Worm (Caenorhabditis elegans) whole organism, L2 larva: ENCODE data around the gene cyp-25A4.
A peak's percentile ranks its signal among the peaks of the same experiment; 100 is the strongest.

ENCODE experiments used
- C34F6.9 ChIP-seq: fragments of 150-350 bp; optimal IDR thresholded peaks from 2 replicates; lab custom pipeline; 2014; ENCODE audit warnings: missing biosample characterization, missing genetic modification characterization
- F13H6.1 ChIP-seq: sonication (generic microtip); optimal IDR thresholded peaks from 2 replicates; lab custom pipeline; 2016; ENCODE audit warnings: missing genetic modification characterization, missing compliant biosample characterization
- R02D3.7 ChIP-seq: fragments of 150-350 bp; optimal IDR thresholded peaks from 2 replicates; lab custom pipeline; 2014; ENCODE audit warnings: missing biosample characterization, missing genetic modification characterization
- Y55F3AM.14 ChIP-seq: fragments of 200-800 bp; sonication (Bioruptor generic); optimal IDR thresholded peaks from 2 replicates; lab custom pipeline; 2018; ENCODE audit warnings: mild to moderate bottlenecking, missing genetic modification characterization, missing compliant biosample characterization
- alr-1 ChIP-seq: fragments of 150-350 bp; optimal IDR thresholded peaks from 2 replicates; lab custom pipeline; 2014; ENCODE audit warnings: missing biosample characterization, missing genetic modification characterization
- aly-2 ChIP-seq: fragments of 150-350 bp; optimal IDR thresholded peaks from 2 replicates; lab custom pipeline; 2014; ENCODE audit warnings: missing biosample characterization, missing genetic modification characterization
- ama-1 ChIP-seq: fragments of 150-350 bp; optimal IDR thresholded peaks from 2 replicates; lab custom pipeline; 2018; ENCODE audit warnings: inconsistent platforms
- blmp-1 ChIP-seq: sonication (generic microtip); optimal IDR thresholded peaks from 2 replicates; lab custom pipeline; 2017; ENCODE audit warnings: missing genetic modification characterization, mild to moderate bottlenecking, missing compliant biosample characterization, antibody characterized with exemption, moderate library complexity; ENCODE audit not compliant: insufficient read depth
- ceh-16 ChIP-seq: fragments of 150-350 bp; optimal IDR thresholded peaks from 2 replicates; lab custom pipeline; 2014; ENCODE audit warnings: missing biosample characterization, missing genetic modification characterization
- crh-2 ChIP-seq: sonication (generic microtip); optimal IDR thresholded peaks from 2 replicates; lab custom pipeline; 2017; ENCODE audit warnings: missing biosample characterization, missing genetic modification characterization
- dmd-4 ChIP-seq: sonication (generic microtip); optimal IDR thresholded peaks from 2 replicates; lab custom pipeline; 2017; ENCODE audit warnings: missing biosample characterization, missing genetic modification characterization
- egl-27 ChIP-seq: sonication (generic microtip); optimal IDR thresholded peaks from 3 replicates; lab custom pipeline; 2017; ENCODE audit warnings: missing biosample characterization, missing genetic modification reagents, missing genetic modification characterization
- elt-1 ChIP-seq: fragments of 150-350 bp; optimal IDR thresholded peaks from 2 replicates; lab custom pipeline; 2014; ENCODE audit warnings: missing biosample characterization, missing genetic modification characterization
- elt-3 ChIP-seq: sonication (generic microtip); optimal IDR thresholded peaks from 2 replicates; lab custom pipeline; 2017; ENCODE audit warnings: missing biosample characterization, missing genetic modification characterization
- fos-1 ChIP-seq: fragments of 150-350 bp; optimal IDR thresholded peaks from 2 replicates; lab custom pipeline; 2014; ENCODE audit warnings: missing biosample characterization, missing genetic modification characterization
- gmeb-1 ChIP-seq: fragments of 150-350 bp; optimal IDR thresholded peaks from 2 replicates; lab custom pipeline; 2014; ENCODE audit warnings: missing biosample characterization, missing genetic modification characterization
- lin-11 ChIP-seq: fragments of 150-350 bp; sonication (generic microtip); optimal IDR thresholded peaks from 2 replicates; lab custom pipeline; 2014; ENCODE audit warnings: missing biosample characterization, missing genetic modification characterization, inconsistent platforms, mixed read lengths
- lin-13 ChIP-seq: fragments of 150-350 bp; optimal IDR thresholded peaks from 2 replicates; lab custom pipeline; 2014; ENCODE audit warnings: missing biosample characterization, missing genetic modification reagents, missing genetic modification characterization
- lin-39 ChIP-seq: fragments of 150-350 bp; optimal IDR thresholded peaks from 2 replicates; lab custom pipeline; 2014; ENCODE audit warnings: missing biosample characterization, missing genetic modification reagents, missing genetic modification characterization
- lsy-2 ChIP-seq, 2 experiments: fragments of 150-350 bp in 1 of 2; sonication (generic microtip) in 1 of 2; optimal IDR thresholded peaks; 2 replicates each; lab custom pipeline; 2014 to 2017; ENCODE audit warnings: missing biosample characterization in 2 of 2, missing genetic modification characterization in 2 of 2
- mab-5 ChIP-seq: fragments of 150-350 bp; optimal IDR thresholded peaks from 2 replicates; lab custom pipeline; 2014; ENCODE audit warnings: missing biosample characterization, missing genetic modification characterization
- mbf-1 ChIP-seq: sonication (generic microtip); optimal IDR thresholded peaks from 2 replicates; lab custom pipeline; 2017; ENCODE audit warnings: missing biosample characterization, missing genetic modification characterization
- mdl-1 ChIP-seq, 2 experiments: fragments of 150-350 bp in 1 of 2; sonication (generic microtip) in 1 of 2; optimal IDR thresholded peaks; 2 replicates each; lab custom pipeline; 2017; ENCODE audit warnings: missing biosample characterization in 2 of 2, missing genetic modification characterization in 2 of 2
- nhr-10 ChIP-seq: sonication (generic microtip); optimal IDR thresholded peaks from 2 replicates; lab custom pipeline; 2017; ENCODE audit warnings: missing biosample characterization, missing genetic modification characterization
- nhr-11 ChIP-seq: fragments of 150-350 bp; optimal IDR thresholded peaks from 2 replicates; lab custom pipeline; 2014; ENCODE audit warnings: missing biosample characterization, missing genetic modification characterization
- nhr-12 ChIP-seq: fragments of 150-350 bp; optimal IDR thresholded peaks from 2 replicates; lab custom pipeline; 2014; ENCODE audit warnings: missing biosample characterization, missing genetic modification characterization
- nhr-129 ChIP-seq: fragments of 150-350 bp; optimal IDR thresholded peaks from 2 replicates; lab custom pipeline; 2014; ENCODE audit warnings: missing biosample characterization, missing genetic modification characterization
- nhr-21 ChIP-seq: fragments of 150-350 bp; optimal IDR thresholded peaks from 2 replicates; lab custom pipeline; 2014; ENCODE audit warnings: missing biosample characterization, missing genetic modification characterization
- nhr-23 ChIP-seq: fragments of 150-350 bp; optimal IDR thresholded peaks from 2 replicates; lab custom pipeline; 2014; ENCODE audit warnings: missing biosample characterization, missing genetic modification reagents, missing genetic modification characterization
- nhr-25 ChIP-seq: fragments of 150-350 bp; sonication (generic microtip); optimal IDR thresholded peaks from 3 replicates; lab custom pipeline; 2014; ENCODE audit warnings: missing biosample characterization, missing genetic modification characterization
- nhr-6 ChIP-seq: fragments of 150-350 bp; optimal IDR thresholded peaks from 2 replicates; lab custom pipeline; 2014; ENCODE audit warnings: missing biosample characterization, missing genetic modification characterization
- nhr-77 ChIP-seq: fragments of 150-350 bp; optimal IDR thresholded peaks from 2 replicates; lab custom pipeline; 2014; ENCODE audit warnings: missing biosample characterization, missing genetic modification characterization
- peb-1 ChIP-seq: fragments of 150-350 bp; optimal IDR thresholded peaks from 2 replicates; lab custom pipeline; 2014; ENCODE audit warnings: missing biosample characterization, missing genetic modification characterization
- sem-4 ChIP-seq: fragments of 150-350 bp; optimal IDR thresholded peaks from 2 replicates; lab custom pipeline; 2014; ENCODE audit warnings: missing biosample characterization, missing genetic modification reagents, missing genetic modification characterization
- skn-1 ChIP-seq: sonication (generic microtip); optimal IDR thresholded peaks from 2 replicates; lab custom pipeline; 2017; ENCODE audit warnings: missing biosample characterization, missing genetic modification characterization
- sma-3 ChIP-seq: sonication (generic microtip); optimal IDR thresholded peaks from 2 replicates; lab custom pipeline; 2016; ENCODE audit warnings: missing genetic modification reagents, missing genetic modification characterization, missing compliant biosample characterization
- sma-9 ChIP-seq, 2 experiments: fragments of 150-350 bp in 1 of 2; sonication (generic microtip) in 1 of 2; optimal IDR thresholded peaks; 2 replicates each; lab custom pipeline; 2014 to 2016; ENCODE audit warnings: missing genetic modification characterization in 2 of 2, mild to moderate bottlenecking in 1 of 2, missing biosample characterization in 1 of 2, missing compliant biosample characterization in 1 of 2, missing genetic modification reagents in 1 of 2, moderate library complexity in 1 of 2
- snpc-4 ChIP-seq: fragments of 150-350 bp; optimal IDR thresholded peaks from 2 replicates; lab custom pipeline; 2014; ENCODE audit warnings: missing biosample characterization, missing genetic modification characterization
- unc-39 ChIP-seq: fragments of 150-350 bp; optimal IDR thresholded peaks from 2 replicates; lab custom pipeline; 2014; ENCODE audit warnings: missing biosample characterization, missing genetic modification characterization
- unc-55 ChIP-seq: fragments of 150-350 bp; sonication (generic microtip); optimal IDR thresholded peaks from 3 replicates; lab custom pipeline; 2014; ENCODE audit warnings: missing biosample characterization, missing genetic modification reagents, missing genetic modification characterization
- unc-62 ChIP-seq: fragments of 150-350 bp; optimal IDR thresholded peaks from 2 replicates; lab custom pipeline; 2014; ENCODE audit warnings: missing biosample characterization, missing genetic modification reagents, missing genetic modification characterization
- zag-1 ChIP-seq: fragments of 150-350 bp; optimal IDR thresholded peaks from 2 replicates; lab custom pipeline; 2014; ENCODE audit warnings: missing biosample characterization, missing genetic modification characterization
- ztf-1 ChIP-seq: fragments of 200-800 bp; sonication (Bioruptor generic); conservative IDR thresholded peaks from 2 replicates; pipeline ENCODE4 v1.3.6; 2022; ENCODE audit warnings: missing genetic modification characterization, missing compliant biosample characterization
- ztf-11 ChIP-seq: sonication (generic microtip); optimal IDR thresholded peaks from 2 replicates; lab custom pipeline; 2017; ENCODE audit warnings: missing biosample characterization, missing genetic modification characterization
- ztf-4 ChIP-seq: fragments of 150-350 bp; optimal IDR thresholded peaks from 2 replicates; lab custom pipeline; 2014; ENCODE audit warnings: missing biosample characterization, missing genetic modification characterization

Gene cyp-25A4

DNA sequence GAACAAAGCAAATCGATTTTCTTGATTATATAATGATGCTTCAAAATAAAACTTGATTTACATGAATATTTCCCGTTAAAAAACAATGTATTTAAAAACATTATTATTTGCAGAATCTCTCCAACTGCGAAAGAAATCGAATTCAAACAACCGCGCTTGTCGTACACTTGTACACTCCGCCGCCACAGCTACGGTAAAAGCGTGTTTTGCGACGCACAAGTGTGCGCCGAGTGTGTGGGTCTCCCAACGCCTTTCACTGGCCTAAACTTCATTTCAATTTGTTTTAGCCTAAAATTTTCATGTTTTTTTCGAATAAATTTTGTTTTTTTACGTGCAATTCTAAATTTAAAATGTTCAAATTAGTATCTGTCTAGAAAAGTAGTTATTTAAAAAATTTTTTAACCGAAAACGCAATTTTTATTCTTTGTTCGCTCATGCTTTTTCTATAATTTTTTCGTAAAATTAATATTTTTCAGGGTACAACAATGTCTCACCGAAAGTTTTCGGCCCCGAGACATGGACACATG, 15.6 kb upstream of the cyp-25A4 start, which contains the start of gene rpl-3 (continued):
- peak; percentile 100 for TF ChIP-seq C34F6.9 (tag; lab: Kevin White, UChicago)
- TF ChIP-seq crh-2 (tag; lab: Kevin White, UChicago) = peak; percentile 100
- peak; percentile 100 for TF ChIP-seq fos-1 (tag; lab: Kevin White, UChicago)
- TF ChIP-seq unc-55 = peak; percentile 100

DNA sequence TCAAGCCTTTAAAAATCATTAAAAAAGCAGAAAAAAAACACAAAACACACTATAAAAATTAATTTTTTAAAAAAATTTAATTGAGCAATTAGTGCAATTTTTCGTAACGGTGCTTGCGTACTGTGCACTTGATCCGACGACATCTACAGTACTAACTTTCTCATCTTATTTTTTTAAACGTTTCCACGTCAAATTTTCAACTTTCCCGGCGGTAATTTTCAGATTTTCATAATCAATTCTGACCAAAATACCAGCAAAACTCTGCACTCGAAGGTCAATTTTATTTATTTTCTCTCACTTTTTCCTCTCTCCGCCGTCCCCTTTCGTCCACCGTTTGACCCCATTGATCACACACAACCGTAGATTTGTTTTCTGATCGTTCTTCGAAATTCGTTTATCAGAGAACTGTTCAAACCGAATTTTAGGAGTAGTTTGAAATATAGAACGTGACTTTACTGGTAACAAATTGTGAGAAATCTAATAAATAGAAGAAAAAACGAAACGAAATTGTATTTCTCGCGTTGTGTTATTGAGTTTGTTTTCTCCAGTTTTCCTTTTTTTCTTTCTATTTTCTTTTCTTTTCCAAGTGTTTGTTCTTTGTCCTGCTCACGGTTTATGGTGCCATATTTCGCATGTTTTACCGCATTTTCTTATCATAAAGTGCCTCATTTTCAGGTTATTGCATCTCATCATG, 12.1 kb upstream of the cyp-25A4 start, which contains the start of gene acs-19:
TSS of gene acs-19 (plus strand) at position 676 of the 694 bp plus-strand sequence.
- TF ChIP-seq nhr-129 (tag; lab: Kevin White, UChicago) (peak; percentile 14), sma-3 (no peak), lsy-2 (tag; optimal IDR thresholded peaks at IDR 0.05; lab: Kevin White, UChicago) (peak in 1 of 2 experiments; percentile 35), lin-13 (GFP tag; lab: Kevin White, UChicago) (peak; percentile 20), Y55F3AM.14 (GFP tag; lab: Kevin White, UChicago) (peak; percentile 25), mdl-1 (tag; optimal IDR thresholded peaks at IDR 0.05; lab: Kevin White, UChicago) (no peak), nhr-6 (tag; lab: Kevin White, UChicago) (peak; percentile 35), crh-2 (tag; lab: Kevin White, UChicago) (peak; percentile 32), mab-5 (tag; lab: Kevin White, UChicago) (no peak), ztf-4 (tag; lab: Kevin White, UChicago) (peak; percentile 17), C34F6.9 (tag; lab: Kevin White, UChicago) (peak; percentile 29), sem-4 (tag; lab: Kevin White, UChicago) (peak; percentile 38)

ce11 chrIII:3862918-3863385, 11.1 kb upstream of the cyp-25A4 start, which contains the start of gene brc-1:
brc-1 (minus strand) TSS chrIII:3862968.
- peak; percentile 82 for TF ChIP-seq sma-9 (GFP tag; optimal IDR thresholded peaks at IDR 0.05; lab: Kevin White, UChicago)
- TF ChIP-seq sma-9 (tag; optimal IDR thresholded peaks at IDR 0.05; lab: Kevin White, UChicago) = no peak
- TF ChIP-seq unc-39 (tag; lab: Kevin White, UChicago) = peak; percentile 40
- peak; percentile 89 for TF ChIP-seq C34F6.9 (tag; lab: Kevin White, UChicago)
- peak; percentile 92 for TF ChIP-seq lin-11 (tag; lab: Kevin White, UChicago)
- TF ChIP-seq dmd-4 (tag; lab: Kevin White, UChicago) = no peak
- TF ChIP-seq nhr-129 (tag; lab: Kevin White, UChicago) = peak; percentile 83
- TF ChIP-seq mab-5 (tag; lab: Kevin White, UChicago) = peak; percentile 85
- peak; percentile 71 for TF ChIP-seq sma-3
- no peak for TF ChIP-seq nhr-23 (tag; lab: Kevin White, UChicago)
- TF ChIP-seq aly-2 = no peak
- TF ChIP-seq fos-1 (tag; lab: Kevin White, UChicago) = peak; percentile 82
- no peak for TF ChIP-seq alr-1 (tag; lab: Kevin White, UChicago)
- peak; percentile 74 for TF ChIP-seq nhr-21 (tag; lab: Kevin White, UChicago)
- peak; percentile 68 for TF ChIP-seq snpc-4 (tag; lab: Kevin White, UChicago)
- TF ChIP-seq F13H6.1 (tag; lab: Kevin White, UChicago) = peak; percentile 78
- TF ChIP-seq R02D3.7 (tag; lab: Kevin White, UChicago) = no peak
- no peak for TF ChIP-seq nhr-77 (tag; lab: Kevin White, UChicago)
- TF ChIP-seq skn-1 (tag; lab: Kevin White, UChicago) = no peak
- TF ChIP-seq nhr-25 = peak; percentile 63
- TF ChIP-seq unc-62 (GFP tag; lab: Kevin White, UChicago) = no peak
- peak; percentile 86 for TF ChIP-seq Y55F3AM.14 (GFP tag; lab: Kevin White, UChicago)
- TF ChIP-seq lin-39 (tag; lab: Kevin White, UChicago) = no peak
- peak; percentile 93 for TF ChIP-seq ama-1 (lab: Kevin White, UChicago)
- peak; percentile 50 for TF ChIP-seq nhr-6 (tag; lab: Kevin White, UChicago)
- peak; percentile 69 for TF ChIP-seq ztf-4 (tag; lab: Kevin White, UChicago)
- peak; percentile 70 for TF ChIP-seq ceh-16 (tag; lab: Kevin White, UChicago)
- no peak for TF ChIP-seq ztf-1 (GFP tag; lab: Robert Waterston, UW)
- TF ChIP-seq zag-1 (tag; lab: Kevin White, UChicago) = peak; percentile 86
- peak; percentile 53 for TF ChIP-seq egl-27 (tag; lab: Kevin White, UChicago)
- no peak for TF ChIP-seq nhr-12 (tag; lab: Kevin White, UChicago)
- peak; percentile 74 for TF ChIP-seq sem-4 (tag; lab: Kevin White, UChicago)
- TF ChIP-seq unc-55 = peak; percentile 98
- peak; percentile 83 to 96 for TF ChIP-seq lsy-2 (tag; optimal IDR thresholded peaks at IDR 0.05; lab: Kevin White, UChicago)
- TF ChIP-seq nhr-11 (tag; lab: Kevin White, UChicago) = no peak
- TF ChIP-seq peb-1 (tag; lab: Kevin White, UChicago) = no peak
- no peak for TF ChIP-seq ztf-11 (tag; lab: Kevin White, UChicago)
- peak; percentile 66 for TF ChIP-seq blmp-1 (tag; lab: Kevin White, UChicago)
- no peak for TF ChIP-seq elt-3
- TF ChIP-seq crh-2 (tag; lab: Kevin White, UChicago) = peak; percentile 92
- TF ChIP-seq mdl-1 (tag; optimal IDR thresholded peaks at IDR 0.05; lab: Kevin White, UChicago) = peak; percentile 37 to 62
- no peak for TF ChIP-seq elt-1 (tag; lab: Kevin White, UChicago)
- TF ChIP-seq gmeb-1 (tag; lab: Kevin White, UChicago) = peak; percentile 93
- no peak for TF ChIP-seq mbf-1 (tag; lab: Kevin White, UChicago)
- peak; percentile 32 for TF ChIP-seq nhr-10 (tag; lab: Kevin White, UChicago)
